Fruit fly (Drosophila melanogaster) whole organism: ENCODE measurements around the gene ND-30.

Experiments
- CG8478 ChIP-seq: fragments of >200 bp; optimal IDR thresholded peaks from 2 replicates; lab custom pipeline; 2018; ENCODE audit warnings: inconsistent platforms
- Dll ChIP-seq: fragments of >200 bp; optimal IDR thresholded peaks from 2 replicates; lab custom pipeline; 2017
- EcR ChIP-seq, 2 experiments: fragments of >200 bp; optimal IDR thresholded peaks; 2 replicates each; lab custom pipeline; 2017; ENCODE audit warnings: missing biosample characterization in 2 of 2, missing genetic modification characterization in 2 of 2, missing genetic modification reagents in 2 of 2
- pan ChIP-seq: fragments of >200 bp; optimal IDR thresholded peaks from 2 replicates; lab custom pipeline; 2017
- psq ChIP-seq: fragments of >200 bp; optimal IDR thresholded peaks from 2 replicates; lab custom pipeline; 2017
- usp ChIP-seq: fragments of >200 bp; optimal IDR thresholded peaks from 2 replicates; lab custom pipeline; 2017; ENCODE audit warnings: missing biosample characterization, missing genetic modification characterization, mixed read lengths

DNA sequence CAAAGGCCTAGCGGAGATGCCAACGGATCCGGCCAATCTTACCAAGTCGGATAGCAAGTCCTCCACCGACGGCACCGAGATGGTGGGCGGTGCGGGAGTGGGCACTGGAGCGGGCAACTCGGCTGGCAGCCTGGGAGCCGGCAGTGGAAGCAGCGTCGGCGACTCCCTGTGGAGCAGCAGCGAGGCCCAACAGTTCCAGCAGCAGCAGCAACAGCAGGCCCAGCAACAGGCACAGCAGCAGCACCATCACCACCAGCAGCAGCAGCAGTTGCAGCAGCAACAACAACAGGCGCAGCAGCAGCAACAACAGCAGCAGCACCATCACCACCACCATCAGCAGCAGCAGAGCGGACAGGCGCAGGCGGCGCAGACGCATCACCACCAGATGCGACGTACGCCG, 9.0 kb downstream of the ND-30 start:
- TF ChIP-seq pan (lab: Kevin White, UChicago): no peak
- no peak for TF ChIP-seq EcR (GFP tag; optimal IDR thresholded peaks at IDR 0.05; lab: Kevin White, UChicago)
- no peak for TF ChIP-seq CG8478 (lab: Kevin White, UChicago)
- no peak for TF ChIP-seq psq (lab: Kevin White, UChicago)
- TF ChIP-seq usp (GFP tag; lab: Kevin White, UChicago): no peak
- TF ChIP-seq Dll (lab: Kevin White, UChicago): no peak
